Worm (Caenorhabditis elegans): ENCODE measurements around the gene C16C8.12.

The C16C8.12 gene

DNA sequence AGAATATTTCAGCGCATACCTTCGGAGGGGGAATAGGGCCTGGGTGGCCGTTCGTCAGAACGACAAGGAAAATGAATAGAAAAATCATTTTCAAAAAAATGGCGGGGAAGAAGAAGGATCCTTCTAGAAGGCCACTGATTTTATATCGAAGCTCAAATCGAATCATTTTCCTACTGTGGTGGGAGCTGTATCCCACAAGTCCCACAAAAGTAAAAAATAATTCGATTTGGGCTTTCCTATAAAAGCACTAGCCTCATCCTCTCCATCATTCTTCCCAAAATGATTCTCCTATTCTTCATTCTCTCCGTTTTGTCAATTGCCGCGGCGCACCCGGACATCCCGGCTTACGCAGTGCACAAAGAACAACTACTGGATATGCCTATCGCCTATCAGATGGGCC, 5.7 kb downstream of the C16C8.12 start, which contains the start of the genes C16C8.26 and C16C8.19:
Gene C16C8.26, minus strand, starts transcription at position 101 of the 400 bp plus-strand sequence.
Gene C16C8.19, plus strand, starts transcription at position 279 of the 400 bp plus-strand sequence.
- TF ChIP-seq nhr-11 (tag; optimal IDR thresholded peaks at IDR 0.05), result no peak
- no peak for TF ChIP-seq nhr-85 (tag)
- TF ChIP-seq unc-30 (tag; optimal IDR thresholded peaks at IDR 0.05), result no peak
- TF ChIP-seq ceh-63 (GFP tag; optimal IDR thresholded peaks at IDR 0.05), result no peak

DNA sequence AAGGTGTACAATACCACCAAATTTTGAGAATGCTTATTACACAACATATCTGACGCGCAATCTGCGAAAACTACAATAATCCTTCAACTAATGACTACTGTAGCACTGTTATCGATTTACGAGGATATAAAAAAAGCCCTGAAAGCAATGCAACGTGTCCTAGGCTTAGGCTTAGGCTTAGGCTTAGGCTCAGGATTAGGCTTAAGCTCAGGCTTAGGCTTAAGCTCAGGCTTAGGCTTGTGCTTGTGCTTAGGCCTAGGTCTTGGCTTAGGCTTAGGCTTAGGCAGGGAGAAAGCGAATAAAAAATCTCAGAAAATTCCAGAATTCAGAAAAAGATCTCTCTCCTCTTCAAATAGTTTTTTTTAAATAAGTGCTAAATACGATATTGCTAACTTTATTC, 6.7 kb downstream of the C16C8.12 start:
- TF ChIP-seq fkh-10 (GFP tag; optimal IDR thresholded peaks at IDR 0.05) (no peak), ama-1 (optimal IDR thresholded peaks at IDR 0.05) (no peak), xbp-1 (tag; optimal IDR thresholded peaks at IDR 0.05) (no peak), sox-4 (tag; optimal IDR thresholded peaks at IDR 0.05) (no peak), elt-2 (tag; optimal IDR thresholded peaks at IDR 0.05) (no peak), egl-27 (tag; optimal IDR thresholded peaks at IDR 0.05) (no peak)

DNA sequence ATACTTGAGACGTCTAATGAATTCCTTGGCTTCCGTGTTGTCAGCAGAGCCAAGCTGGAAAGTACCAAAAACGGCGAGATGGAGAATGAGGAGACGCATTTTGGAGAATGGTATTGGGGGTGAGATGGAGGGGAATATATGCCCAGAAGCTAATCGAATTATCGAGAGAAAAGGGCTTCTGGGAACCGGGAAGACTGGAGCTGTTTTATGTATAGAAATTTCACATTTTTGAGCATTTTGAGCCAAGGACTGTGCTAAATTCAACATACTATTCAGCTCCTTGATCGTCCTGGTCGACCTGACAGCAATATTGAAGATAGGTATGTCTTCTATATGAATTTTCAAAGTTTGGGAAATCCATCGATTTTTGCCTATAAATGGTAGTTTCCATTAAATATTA, 7.5 kb downstream of the C16C8.12 start, which contains the start of gene C16C8.7:
Gene C16C8.7, minus strand, starts transcription at position 101 of the 400 bp plus-strand sequence.
- no peak for TF ChIP-seq skn-1 (tag; optimal IDR thresholded peaks at IDR 0.05)
- no peak for TF ChIP-seq unc-86 (tag; optimal IDR thresholded peaks at IDR 0.05)
- no peak for TF ChIP-seq zag-1 (tag; optimal IDR thresholded peaks at IDR 0.05)
- no peak for TF ChIP-seq tlp-1 (tag; optimal IDR thresholded peaks at IDR 0.05)

DNA sequence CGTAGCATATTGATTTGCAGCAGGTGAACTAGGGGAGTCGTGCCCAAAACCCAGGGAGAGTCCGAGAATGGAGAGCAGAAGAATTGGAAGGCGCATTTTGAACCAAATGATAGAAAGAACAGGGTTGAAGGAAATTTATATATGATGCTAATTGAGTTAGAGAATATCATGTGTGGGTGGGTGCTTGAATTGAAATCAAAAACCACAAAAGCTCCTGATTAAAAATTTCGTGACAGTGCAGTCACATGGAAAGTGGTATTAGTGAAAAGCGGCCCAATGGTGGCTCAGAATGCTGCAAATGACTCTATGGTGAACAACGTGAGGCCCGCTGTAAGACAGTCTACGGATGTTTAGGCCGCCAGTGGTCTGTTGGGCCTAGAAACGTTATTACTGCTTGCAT, 9.1 kb downstream of the C16C8.12 start, which contains the start of gene C16C8.8:
Gene C16C8.8, minus strand, starts transcription at position 101 of the 400 bp plus-strand sequence.
- TF ChIP-seq pax-3 (tag; optimal IDR thresholded peaks at IDR 0.05), result no peak
- TF ChIP-seq nhr-237 (tag; optimal IDR thresholded peaks at IDR 0.05), result no peak
- no peak for TF ChIP-seq hlh-17 (GFP tag; optimal IDR thresholded peaks at IDR 0.05; ENCODE audit: borderline replicate concordance)
- no peak for TF ChIP-seq dpl-1 (GFP tag; optimal IDR thresholded peaks at IDR 0.05)
- no peak for TF ChIP-seq unc-98 (GFP tag; IDR thresholded peaks at IDR 0.05)
- no peak for TF ChIP-seq egl-13 (tag; optimal IDR thresholded peaks at IDR 0.05)
- TF ChIP-seq ceh-8 (GFP tag; optimal IDR thresholded peaks at IDR 0.05), result no peak
- no peak for TF ChIP-seq rnt-1 (tag; optimal IDR thresholded peaks at IDR 0.05)
- TF ChIP-seq nhr-90 (tag; optimal IDR thresholded peaks at IDR 0.05; ENCODE audit: poor library complexity), result no peak
- no peak for TF ChIP-seq fkh-8 (tag; optimal IDR thresholded peaks at IDR 0.05)
- TF ChIP-seq zip-4 (GFP tag; optimal IDR thresholded peaks at IDR 0.05), result no peak
- no peak for TF ChIP-seq C34B4.2 (tag; optimal IDR thresholded peaks at IDR 0.05)
- no peak for TF ChIP-seq efl-1 (optimal IDR thresholded peaks at IDR 0.05)
- TF ChIP-seq efl-1 (GFP tag; optimal IDR thresholded peaks at IDR 0.05 in 1 of 2), result no peak
- TF ChIP-seq aly-2 (tag; optimal IDR thresholded peaks at IDR 0.05), result no peak
- TF ChIP-seq nhr-47 (tag; optimal IDR thresholded peaks at IDR 0.05), result no peak

DNA sequence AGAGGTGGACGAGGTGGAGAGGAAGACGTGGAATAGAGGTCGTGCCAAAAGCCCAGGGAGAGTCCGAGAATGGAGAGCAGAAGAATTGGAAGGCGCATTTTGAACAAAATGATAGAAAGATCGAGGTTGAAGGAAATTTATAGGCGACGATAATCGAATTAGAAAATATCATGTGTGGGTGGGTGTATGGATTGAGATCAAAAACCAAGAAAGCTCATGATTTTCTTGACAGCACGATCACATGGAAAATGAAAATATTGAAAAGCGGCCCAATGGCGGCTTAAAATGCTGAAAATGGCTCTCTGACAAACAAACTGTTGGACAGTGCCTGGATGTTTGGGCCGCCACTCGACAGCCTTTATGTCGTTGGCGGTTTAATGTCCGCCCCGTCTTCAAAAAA, 10.6 kb downstream of the C16C8.12 start, which contains the start of gene C16C8.9:
Gene C16C8.9, minus strand, starts transcription at position 101 of the 400 bp plus-strand sequence.
- no peak for TF ChIP-seq C34B4.2 (tag; optimal IDR thresholded peaks at IDR 0.05)
- no peak for TF ChIP-seq xbp-1 (tag; optimal IDR thresholded peaks at IDR 0.05)
- TF ChIP-seq egl-27 (tag; optimal IDR thresholded peaks at IDR 0.05), result no peak
- no peak for TF ChIP-seq pqm-1 (tag; optimal IDR thresholded peaks at IDR 0.05)
- TF ChIP-seq elt-3 (tag; optimal IDR thresholded peaks at IDR 0.05), result no peak
- TF ChIP-seq lir-3 (tag; optimal IDR thresholded peaks at IDR 0.05; ENCODE audit: poor library complexity), result no peak
- TF ChIP-seq ztf-11 (tag; optimal IDR thresholded peaks at IDR 0.05), result no peak
- no peak for TF ChIP-seq nhr-20 (tag; optimal IDR thresholded peaks at IDR 0.05)
- TF ChIP-seq ceh-90 (tag; optimal IDR thresholded peaks at IDR 0.05), result no peak
- no peak for TF ChIP-seq Y116A8C.19 (tag; optimal IDR thresholded peaks at IDR 0.05; ENCODE audit: borderline replicate concordance)
